Fruit fly (Drosophila melanogaster) whole organism, embryonic: ENCODE data around the gene CG18788.
A peak's percentile ranks its signal among the peaks of the same experiment; 100 is the strongest.

Source experiments
- ATbp ChIP-seq: fragments of 200-800 bp; sonication (Bioruptor generic); optimal IDR thresholded peaks from 2 replicates; lab custom pipeline; 2017; ENCODE audit warnings: missing biosample characterization, mild to moderate bottlenecking, missing genetic modification characterization, missing genetic modification reagents
- Atf3 ChIP-seq: fragments of 200-800 bp; sonication (Bioruptor generic); optimal IDR thresholded peaks from 3 replicates; lab custom pipeline; 2016; ENCODE audit warnings: missing biosample characterization, missing genetic modification characterization
- CG12744 ChIP-seq: fragments of 200-800 bp; sonication (Bioruptor generic); optimal IDR thresholded peaks from 2 replicates; lab custom pipeline; 2016; ENCODE audit warnings: missing biosample characterization, missing genetic modification characterization
- CG13894 ChIP-seq: fragments of 200-800 bp; sonication (Bioruptor generic); optimal IDR thresholded peaks from 3 replicates; lab custom pipeline; 2018; ENCODE audit warnings: missing biosample characterization, mild to moderate bottlenecking, missing genetic modification characterization, moderate library complexity
- CG15011 ChIP-seq: fragments of 200-800 bp; sonication (Bioruptor generic); optimal IDR thresholded peaks from 3 replicates; lab custom pipeline; 2018; ENCODE audit warnings: missing biosample characterization, mild to moderate bottlenecking, missing genetic modification characterization
- CG1529 ChIP-seq: fragments of 200-800 bp; sonication (Bioruptor generic); optimal IDR thresholded peaks from 3 replicates; lab custom pipeline; 2018; ENCODE audit warnings: missing biosample characterization, missing genetic modification characterization
- CG17568 ChIP-seq: fragments of 200-800 bp; sonication (Bioruptor generic); optimal IDR thresholded peaks from 2 replicates; lab custom pipeline; 2018; ENCODE audit warnings: missing biosample characterization, mild to moderate bottlenecking, missing genetic modification characterization, moderate library complexity
- CG17912 ChIP-seq: fragments of 200-800 bp; sonication (Bioruptor generic); optimal IDR thresholded peaks from 2 replicates; lab custom pipeline; 2018; ENCODE audit warnings: missing biosample characterization, mild to moderate bottlenecking, missing genetic modification characterization
- CG18599 ChIP-seq: fragments of 200-800 bp; sonication (Bioruptor generic); optimal IDR thresholded peaks from 3 replicates; lab custom pipeline; 2017; ENCODE audit warnings: missing biosample characterization, missing genetic modification characterization, mild to moderate bottlenecking, moderate library complexity, missing genetic modification reagents
- CG2712 ChIP-seq: fragments of 200-800 bp; optimal IDR thresholded peaks from 3 replicates; lab custom pipeline; 2019; ENCODE audit warnings: missing biosample characterization, mild to moderate bottlenecking, missing genetic modification characterization, moderate library complexity
- CG30020 ChIP-seq: fragments of 200-800 bp; optimal IDR thresholded peaks from 2 replicates; lab custom pipeline; 2019; ENCODE audit warnings: missing biosample characterization, mild to moderate bottlenecking, missing genetic modification characterization, moderate library complexity
- CG3163 ChIP-seq: fragments of 200-800 bp; sonication (Bioruptor generic); optimal IDR thresholded peaks from 3 replicates; lab custom pipeline; 2016; ENCODE audit warnings: missing biosample characterization, missing genetic modification characterization
- CG32532 ChIP-seq: fragments of 200-800 bp; sonication (Bioruptor generic); IDR thresholded peaks from 2 replicates; pipeline ENCODE4 v1.3.6; 2022; ENCODE audit warnings: missing biosample characterization, missing genetic modification characterization
- CG33557 ChIP-seq: fragments of 200-800 bp; sonication (Bioruptor generic); optimal IDR thresholded peaks from 2 replicates; lab custom pipeline; 2019; ENCODE audit warnings: missing biosample characterization, mild to moderate bottlenecking, missing genetic modification characterization, moderate library complexity
- CG4328 ChIP-seq: fragments of 200-800 bp; sonication (Bioruptor generic); optimal IDR thresholded peaks from 3 replicates; lab custom pipeline; 2017; ENCODE audit warnings: missing biosample characterization, missing genetic modification reagents, missing genetic modification characterization
- CG4730 ChIP-seq: fragments of 200-800 bp; sonication (Bioruptor generic); IDR thresholded peaks from 2 replicates; pipeline ENCODE4 v1.3.6; 2022; ENCODE audit warnings: missing biosample characterization, missing genetic modification characterization
- CG7987 ChIP-seq: fragments of 200-800 bp; sonication (Bioruptor generic); optimal IDR thresholded peaks from 2 replicates; lab custom pipeline; 2018; ENCODE audit warnings: missing biosample characterization, mild to moderate bottlenecking, missing genetic modification characterization, moderate library complexity
- CG8478 ChIP-seq: fragments of >200 bp; optimal IDR thresholded peaks from 2 replicates; lab custom pipeline; 2018
- CoRest ChIP-seq: fragments of 200-800 bp; sonication (Bioruptor generic); optimal IDR thresholded peaks from 3 replicates; lab custom pipeline; 2018; ENCODE audit warnings: missing biosample characterization, mild to moderate bottlenecking, missing genetic modification characterization, moderate library complexity
- D19A ChIP-seq: fragments of 200-800 bp; optimal IDR thresholded peaks from 3 replicates; lab custom pipeline; 2019; ENCODE audit warnings: missing biosample characterization, mild to moderate bottlenecking, missing genetic modification characterization, moderate library complexity
- Eip74EF ChIP-seq, 2 experiments: fragments of 200-800 bp in 1 of 2; fragments of >200 bp in 1 of 2; sonication (Bioruptor generic) in 1 of 2; optimal IDR thresholded peaks; 2 replicates each; lab custom pipeline; 2017 to 2019; ENCODE audit warnings: missing biosample characterization in 2 of 2, missing genetic modification characterization in 2 of 2, mild to moderate bottlenecking in 1 of 2, moderate library complexity in 1 of 2
- Fer1 ChIP-seq: fragments of 200-800 bp; sonication (Bioruptor generic); optimal IDR thresholded peaks from 2 replicates; lab custom pipeline; 2017; ENCODE audit warnings: missing biosample characterization, mild to moderate bottlenecking, missing genetic modification characterization
- Hey ChIP-seq: fragments of 200-800 bp; sonication (Bioruptor generic); optimal IDR thresholded peaks from 3 replicates; lab custom pipeline; 2018; ENCODE audit warnings: missing biosample characterization, mild to moderate bottlenecking, missing genetic modification characterization
- Hr78 ChIP-seq, 2 experiments: fragments of 200-800 bp in 1 of 2; fragments of >200 bp in 1 of 2; sonication (Bioruptor generic) in 1 of 2; optimal IDR thresholded peaks; 2 replicates each; lab custom pipeline; 2017 to 2019; ENCODE audit warnings: missing biosample characterization in 2 of 2, missing genetic modification characterization in 2 of 2, mild to moderate bottlenecking in 1 of 2, moderate library complexity in 1 of 2
- MBD-R2 ChIP-seq: fragments of 200-800 bp; sonication (Bioruptor generic); IDR thresholded peaks from 2 replicates; pipeline ENCODE4 v1.3.6; 2022; ENCODE audit warnings: missing biosample characterization, missing genetic modification characterization
- MTF-1 ChIP-seq: fragments of 200-800 bp; sonication (Bioruptor generic); optimal IDR thresholded peaks from 2 replicates; lab custom pipeline; 2018; ENCODE audit warnings: missing biosample characterization, mild to moderate bottlenecking, missing genetic modification characterization, borderline replicate concordance
- NK7.1 ChIP-seq: fragments of 200-800 bp; sonication (Bioruptor generic); optimal IDR thresholded peaks from 3 replicates; lab custom pipeline; 2016; ENCODE audit warnings: missing biosample characterization, missing genetic modification characterization
- Ravus ChIP-seq: fragments of 200-800 bp; sonication (Bioruptor generic); IDR thresholded peaks from 2 replicates; pipeline ENCODE4 v1.3.6; 2022; ENCODE audit warnings: missing biosample characterization, missing genetic modification characterization
- Sox100B ChIP-seq: fragments of 200-800 bp; sonication (Bioruptor generic); optimal IDR thresholded peaks from 3 replicates; lab custom pipeline; 2018; ENCODE audit warnings: missing biosample characterization, mild to moderate bottlenecking, missing genetic modification characterization
- Sry-β ChIP-seq: fragments of 200-800 bp; sonication (Bioruptor generic); optimal IDR thresholded peaks from 2 replicates; lab custom pipeline; 2018; ENCODE audit warnings: missing biosample characterization, mild to moderate bottlenecking, missing genetic modification characterization, moderate library complexity
- Usf ChIP-seq: fragments of 200-800 bp; sonication (Bioruptor generic); optimal IDR thresholded peaks from 2 replicates; lab custom pipeline; 2017; ENCODE audit warnings: missing genotype, missing biosample characterization, missing genetic modification characterization
- abd-A ChIP-seq: fragments of 200-800 bp; sonication (Bioruptor generic); optimal IDR thresholded peaks from 3 replicates; lab custom pipeline; 2019; ENCODE audit warnings: missing biosample characterization, mild to moderate bottlenecking, missing genetic modification characterization, moderate library complexity
- bcd ChIP-seq: fragments of 200-800 bp; sonication (Bioruptor generic); optimal IDR thresholded peaks from 2 replicates; lab custom pipeline; 2017; ENCODE audit warnings: missing biosample characterization, mild to moderate bottlenecking, missing genetic modification characterization
- bsh ChIP-seq, 2 experiments: fragments of 200-800 bp; sonication (Bioruptor generic); optimal IDR thresholded peaks; 2 replicates each; lab custom pipeline; 2017 to 2018; ENCODE audit warnings: mild to moderate bottlenecking in 2 of 2, missing biosample characterization in 2 of 2, missing genetic modification characterization in 2 of 2, moderate library complexity in 1 of 2
- grn ChIP-seq: fragments of 200-800 bp; sonication (Bioruptor generic); optimal IDR thresholded peaks from 3 replicates; lab custom pipeline; 2017; ENCODE audit warnings: missing biosample characterization, missing genetic modification characterization
- inv ChIP-seq: fragments of 200-800 bp; sonication (Bioruptor generic); IDR thresholded peaks from 2 replicates; pipeline ENCODE4 v1.3.6; 2022; ENCODE audit warnings: missing biosample characterization, missing genetic modification characterization; ENCODE audit not compliant: partially characterized antibody
- kah ChIP-seq: fragments of 200-800 bp; sonication (Bioruptor generic); optimal IDR thresholded peaks from 2 replicates; lab custom pipeline; 2018; ENCODE audit warnings: missing biosample characterization, mild to moderate bottlenecking, missing genetic modification characterization
- lbe ChIP-seq: fragments of 200-800 bp; sonication (Bioruptor generic); optimal IDR thresholded peaks from 2 replicates; lab custom pipeline; 2016; ENCODE audit warnings: missing biosample characterization, mild to moderate bottlenecking, missing genetic modification characterization
- mld ChIP-seq: fragments of 200-800 bp; sonication (Bioruptor generic); IDR thresholded peaks from 3 replicates; pipeline ENCODE4 v1.3.6; 2022; ENCODE audit warnings: missing biosample characterization, missing genetic modification characterization; ENCODE audit not compliant: partially characterized antibody
- prd ChIP-seq, 3 experiments: fragments of >200 bp in 2 of 3; fragments of 200-800 bp in 1 of 3; sonication (Bioruptor generic) in 1 of 3; optimal IDR thresholded peaks in 2 of 3; IDR thresholded peaks in 1 of 3; 2 replicates in 2 of 3; 3 replicates in 1 of 3; pipeline versions ENCODE4 v1.3.6 to Lab custom; 2017 to 2022; ENCODE audit warnings: missing biosample characterization in 1 of 3, missing genetic modification characterization in 1 of 3
- run ChIP-seq: fragments of 200-800 bp; sonication (Bioruptor generic); optimal IDR thresholded peaks from 3 replicates; lab custom pipeline; 2018; ENCODE audit warnings: missing biosample characterization, mild to moderate bottlenecking, missing genetic modification characterization
- sc ChIP-seq, 3 experiments: fragments of >200 bp in 2 of 3; fragments of 200-800 bp in 1 of 3; sonication (Bioruptor generic) in 1 of 3; optimal IDR thresholded peaks; 2 replicates in 2 of 3; 3 replicates in 1 of 3; lab custom pipeline; 2017; ENCODE audit warnings: mild to moderate bottlenecking in 1 of 3, missing biosample characterization in 1 of 3, missing genetic modification characterization in 1 of 3, missing genetic modification reagents in 1 of 3
- scrt ChIP-seq: fragments of 200-800 bp; sonication (Bioruptor generic); optimal IDR thresholded peaks from 2 replicates; lab custom pipeline; 2018; ENCODE audit warnings: missing biosample characterization, mild to moderate bottlenecking, missing genetic modification characterization, moderate library complexity
- sens-2 ChIP-seq: fragments of 200-800 bp; sonication (Bioruptor generic); IDR thresholded peaks from 2 replicates; pipeline ENCODE4 v1.3.6; 2022; ENCODE audit warnings: missing biosample characterization, missing genetic modification characterization
- seq ChIP-seq: fragments of 200-800 bp; sonication (Bioruptor generic); IDR thresholded peaks from 2 replicates; pipeline ENCODE4 v1.3.6; 2022; ENCODE audit warnings: missing biosample characterization, missing genetic modification characterization
- sqz ChIP-seq: fragments of 200-800 bp; sonication (Bioruptor generic); optimal IDR thresholded peaks from 3 replicates; lab custom pipeline; 2018; ENCODE audit warnings: missing biosample characterization, mild to moderate bottlenecking, missing genetic modification characterization
- ttk ChIP-seq: fragments of 200-800 bp; sonication (Bioruptor generic); IDR thresholded peaks from 2 replicates; pipeline ENCODE4 v2.1.2; 2022; ENCODE audit warnings: missing biosample characterization, missing genetic modification characterization

The CG18788 gene

dm6 chr2L:12010100-12010876 is 23.7 kb upstream of the CG18788 start (continued):
- TF ChIP-seq run (tag; lab: Kevin White, UChicago) (peak; percentile 62), CG15011 (GFP tag; lab: Kevin White, UChicago) (peak; percentile 16), CG1529 (GFP tag; lab: Kevin White, UChicago) (peak; percentile 23), NK7.1 (GFP tag; lab: Kevin White, UChicago) (no peak), Hr78 (GFP tag; optimal IDR thresholded peaks at IDR 0.05; lab: Kevin White, UChicago) (peak in 1 of 2 experiments; percentile 58), inv (GFP tag; lab: Robert Waterston, UW) (no peak), grn (GFP tag; lab: Kevin White, UChicago) (peak; percentile 65), CG7987 (GFP tag; lab: Kevin White, UChicago) (peak; percentile 60), sens-2 (GFP tag; lab: Robert Waterston, UW) (no peak), mld (no peak), CoRest (tag; lab: Kevin White, UChicago) (peak; percentile 10), Eip74EF (GFP tag; optimal IDR thresholded peaks at IDR 0.05; lab: Kevin White, UChicago) (peak in 1 of 2 experiments; percentile 45), CG33557 (peak; percentile 40), CG4328 (GFP tag; lab: Kevin White, UChicago) (peak; percentile 51), Atf3 (GFP tag; lab: Kevin White, UChicago) (no peak), sqz (GFP tag; lab: Kevin White, UChicago) (peak; percentile 50), CG13894 (tag; lab: Kevin White, UChicago) (peak; percentile 89), CG2712 (tag; lab: Kevin White, UChicago) (peak; percentile 2), CG8478 (lab: Kevin White, UChicago) (no peak), bcd (GFP tag; lab: Kevin White, UChicago) (peak; percentile 44), Hey (tag; lab: Kevin White, UChicago) (peak; percentile 34), CG30020 (no peak), Sox100B (GFP tag; lab: Kevin White, UChicago) (no peak), ttk (GFP tag; lab: Robert Waterston, UW) (no peak), Ravus (no peak), MTF-1 (GFP tag; lab: Kevin White, UChicago) (peak; percentile 58), prd (optimal IDR thresholded peaks at IDR 0.05; lab: Kevin White, UChicago) (no peak), prd (GFP tag; IDR thresholded peaks at IDR 0.05; lab: Robert Waterston, UW) (no peak), Sry-β (GFP tag; lab: Kevin White, UChicago) (peak; percentile 36), CG4730 (GFP tag; lab: Robert Waterston, UW) (no peak), CG32532 (GFP tag; lab: Robert Waterston, UW) (no peak), ATbp (GFP tag; lab: Kevin White, UChicago) (peak; percentile 35), CG3163 (peak; percentile 43), sc (optimal IDR thresholded peaks at IDR 0.05; lab: Kevin White, UChicago) (no peak), sc (GFP tag; optimal IDR thresholded peaks at IDR 0.05; lab: Kevin White, UChicago) (peak; percentile 33), seq (no peak), abd-A (tag; lab: Kevin White, UChicago) (peak; percentile 87), CG18599 (GFP tag; lab: Kevin White, UChicago) (peak; percentile 18), lbe (GFP tag; lab: Kevin White, UChicago) (peak; percentile 47), bsh (GFP tag; optimal IDR thresholded peaks at IDR 0.05; lab: Kevin White, UChicago) (peak in 1 of 2 experiments; percentile 42), MBD-R2 (GFP tag; lab: Robert Waterston, UW) (no peak), scrt (GFP tag; lab: Kevin White, UChicago) (no peak), CG17568 (GFP tag; lab: Kevin White, UChicago) (peak; percentile 51), D19A (tag; lab: Kevin White, UChicago) (no peak), Fer1 (GFP tag; lab: Kevin White, UChicago) (peak; percentile 60), CG17912 (GFP tag; lab: Kevin White, UChicago) (peak; percentile 38), CG12744 (GFP tag; lab: Kevin White, UChicago) (no peak), kah (GFP tag; lab: Kevin White, UChicago) (peak; percentile 85), Usf (GFP tag; lab: Kevin White, UChicago) (no peak)
